Fruit fly (Drosophila melanogaster) whole organism, embryonic: ENCODE data around the gene Or88a.

Source experiments
- CG10431 ChIP-seq: fragments of 200-800 bp; sonication (Bioruptor generic); optimal IDR thresholded peaks from 3 replicates; lab custom pipeline; 2018; ENCODE audit warnings: missing biosample characterization, mild to moderate bottlenecking, missing genetic modification characterization
- CG11456 ChIP-seq: fragments of 200-800 bp; sonication (Bioruptor generic); IDR thresholded peaks from 3 replicates; pipeline ENCODE4 v1.3.6; 2022; ENCODE audit warnings: missing biosample characterization, missing genetic modification characterization
- CG11723 ChIP-seq: fragments of 200-800 bp; sonication (Bioruptor generic); optimal IDR thresholded peaks from 2 replicates; lab custom pipeline; 2017; ENCODE audit warnings: missing biosample characterization, mild to moderate bottlenecking, missing genetic modification characterization
- CG14860 ChIP-seq: fragments of 200-800 bp; sonication (Bioruptor generic); IDR thresholded peaks from 3 replicates; pipeline ENCODE4 v1.3.6; 2022; ENCODE audit warnings: missing biosample characterization, missing genetic modification characterization; ENCODE audit not compliant: partially characterized antibody
- CG16863 ChIP-seq: fragments of 200-800 bp; sonication (Bioruptor generic); optimal IDR thresholded peaks from 3 replicates; lab custom pipeline; 2016; ENCODE audit warnings: missing biosample characterization, missing genetic modification characterization
- CG2678 ChIP-seq: fragments of 200-800 bp; sonication (Bioruptor generic); optimal IDR thresholded peaks from 3 replicates; lab custom pipeline; 2019; ENCODE audit warnings: missing biosample characterization, mild to moderate bottlenecking, missing genetic modification characterization, moderate library complexity
- CG3847 ChIP-seq: fragments of 200-800 bp; sonication (Bioruptor generic); IDR thresholded peaks from 2 replicates; pipeline ENCODE4 v1.3.6; 2022; ENCODE audit warnings: missing biosample characterization, missing genetic modification characterization
- CG6689 ChIP-seq: fragments of 200-800 bp; sonication (Bioruptor generic); IDR thresholded peaks from 2 replicates; pipeline ENCODE4 v1.3.6; 2022; ENCODE audit warnings: missing biosample characterization, missing genetic modification characterization
- CG7556 ChIP-seq: fragments of 200-800 bp; sonication (Bioruptor generic); optimal IDR thresholded peaks from 2 replicates; lab custom pipeline; 2017; ENCODE audit warnings: missing biosample characterization, mild to moderate bottlenecking, missing genetic modification characterization
- CG7839 ChIP-seq: fragments of 200-800 bp; sonication (Bioruptor generic); optimal IDR thresholded peaks from 3 replicates; lab custom pipeline; 2018; ENCODE audit warnings: missing biosample characterization, mild to moderate bottlenecking, missing genetic modification characterization, moderate library complexity
- CG7928 ChIP-seq: fragments of 200-800 bp; sonication (Bioruptor generic); optimal IDR thresholded peaks from 2 replicates; lab custom pipeline; 2017; ENCODE audit warnings: missing biosample characterization, mild to moderate bottlenecking, missing genetic modification characterization
- CG7963 ChIP-seq: fragments of 200-800 bp; sonication (Bioruptor generic); IDR thresholded peaks from 3 replicates; pipeline ENCODE4 v1.3.6; 2022; ENCODE audit warnings: missing biosample characterization, missing genetic modification characterization; ENCODE audit not compliant: partially characterized antibody
- CG8281 ChIP-seq: fragments of 200-800 bp; sonication (Bioruptor generic); optimal IDR thresholded peaks from 2 replicates; lab custom pipeline; 2018; ENCODE audit warnings: missing biosample characterization, mild to moderate bottlenecking, missing genetic modification characterization, moderate library complexity
- CG8765 ChIP-seq: fragments of 200-800 bp; sonication (Bioruptor generic); IDR thresholded peaks from 2 replicates; pipeline ENCODE4 v1.3.6; 2022; ENCODE audit warnings: missing biosample characterization, missing genetic modification characterization
- CG9727 ChIP-seq: fragments of 200-800 bp; sonication (Bioruptor generic); optimal IDR thresholded peaks from 3 replicates; lab custom pipeline; 2017; ENCODE audit warnings: missing biosample characterization, mild to moderate bottlenecking, missing genetic modification characterization
- CoRest ChIP-seq: fragments of 200-800 bp; sonication (Bioruptor generic); optimal IDR thresholded peaks from 3 replicates; lab custom pipeline; 2018; ENCODE audit warnings: missing biosample characterization, mild to moderate bottlenecking, missing genetic modification characterization, moderate library complexity
- Dip3 ChIP-seq: fragments of 200-800 bp; sonication (Bioruptor generic); optimal IDR thresholded peaks from 3 replicates; lab custom pipeline; 2016; ENCODE audit warnings: missing biosample characterization, missing genetic modification characterization
- Dll ChIP-seq: fragments of 200-800 bp; sonication (Bioruptor generic); IDR thresholded peaks from 4 replicates; pipeline ENCODE4 v1.3.6; 2022; ENCODE audit warnings: missing biosample characterization, missing genetic modification characterization; ENCODE audit not compliant: partially characterized antibody
- Eip74EF ChIP-seq, 2 experiments: fragments of 200-800 bp in 1 of 2; fragments of >200 bp in 1 of 2; sonication (Bioruptor generic) in 1 of 2; optimal IDR thresholded peaks; 2 replicates each; lab custom pipeline; 2017 to 2019; ENCODE audit warnings: missing biosample characterization in 2 of 2, missing genetic modification characterization in 2 of 2, mild to moderate bottlenecking in 1 of 2, moderate library complexity in 1 of 2
- HLH3B ChIP-seq: fragments of 200-800 bp; sonication (Bioruptor generic); IDR thresholded peaks from 2 replicates; pipeline ENCODE4 v1.3.6; 2022; ENCODE audit warnings: missing biosample characterization, missing genetic modification characterization
- Jarid2 ChIP-seq: fragments of 200-800 bp; sonication (Bioruptor generic); optimal IDR thresholded peaks from 3 replicates; lab custom pipeline; 2017; ENCODE audit warnings: mild to moderate bottlenecking, missing biosample characterization, missing genetic modification reagents, missing genetic modification characterization
- Kr ChIP-seq: fragments of 200-800 bp; sonication (Bioruptor generic); optimal IDR thresholded peaks from 2 replicates; lab custom pipeline; 2017; ENCODE audit warnings: missing biosample characterization, mild to moderate bottlenecking, missing genetic modification characterization
- NFAT ChIP-seq: fragments of 200-800 bp; sonication (Bioruptor generic); IDR thresholded peaks from 2 replicates; pipeline ENCODE4 v1.3.6; 2022; ENCODE audit warnings: missing biosample characterization, missing genetic modification characterization
- Optix ChIP-seq: fragments of 200-800 bp; sonication (Bioruptor generic); IDR thresholded peaks from 3 replicates; pipeline ENCODE4 v1.3.6; 2022; ENCODE audit warnings: missing biosample characterization, missing genetic modification characterization
- Rx ChIP-seq: fragments of 200-800 bp; sonication (Bioruptor generic); IDR thresholded peaks from 2 replicates; pipeline ENCODE4 v1.3.6; 2022; ENCODE audit warnings: missing biosample characterization, missing genetic modification characterization
- Sox102F ChIP-seq: fragments of 200-800 bp; sonication (Bioruptor generic); optimal IDR thresholded peaks from 2 replicates; lab custom pipeline; 2018; ENCODE audit warnings: missing biosample characterization, mild to moderate bottlenecking, missing genetic modification characterization, moderate library complexity
- Sry-β ChIP-seq: fragments of 200-800 bp; sonication (Bioruptor generic); optimal IDR thresholded peaks from 2 replicates; lab custom pipeline; 2018; ENCODE audit warnings: missing biosample characterization, mild to moderate bottlenecking, missing genetic modification characterization, moderate library complexity
- cas ChIP-seq: fragments of 200-800 bp; sonication (Bioruptor generic); IDR thresholded peaks from 2 replicates; pipeline ENCODE4 v1.3.6; 2022; ENCODE audit warnings: missing biosample characterization, missing genetic modification characterization
- esg ChIP-seq: fragments of 200-800 bp; sonication (Bioruptor generic); conservative IDR thresholded peaks from 2 replicates; pipeline ENCODE4 v1.3.6; 2022; ENCODE audit warnings: missing biosample characterization, missing genetic modification characterization
- fd96Cb ChIP-seq: fragments of 200-800 bp; sonication (Bioruptor generic); optimal IDR thresholded peaks from 2 replicates; lab custom pipeline; 2018; ENCODE audit warnings: missing biosample characterization, mild to moderate bottlenecking, missing genetic modification characterization, moderate library complexity
- fru ChIP-seq: fragments of >200 bp; optimal IDR thresholded peaks from 2 replicates; lab custom pipeline; 2017
- fu2 ChIP-seq: fragments of 200-800 bp; sonication (Bioruptor generic); optimal IDR thresholded peaks from 2 replicates; lab custom pipeline; 2016; ENCODE audit warnings: missing biosample characterization, missing genetic modification characterization
- gem ChIP-seq: fragments of 200-800 bp; sonication (Bioruptor generic); optimal IDR thresholded peaks from 2 replicates; lab custom pipeline; 2019; ENCODE audit warnings: missing biosample characterization, mild to moderate bottlenecking, missing genetic modification characterization, moderate library complexity
- gro ChIP-seq: fragments of 200-800 bp; sonication (Bioruptor generic); optimal IDR thresholded peaks from 2 replicates; lab custom pipeline; 2016; ENCODE audit warnings: missing biosample characterization, missing genetic modification characterization
- hkb ChIP-seq, 2 experiments: fragments of 200-800 bp in 1 of 2; fragments of >200 bp in 1 of 2; sonication (Bioruptor generic) in 1 of 2; IDR thresholded peaks in 1 of 2; optimal IDR thresholded peaks in 1 of 2; 2 replicates each; pipeline versions ENCODE4 v1.3.6 to Lab custom; 2017 to 2022; ENCODE audit warnings: missing biosample characterization in 1 of 2, missing genetic modification characterization in 1 of 2
- luna ChIP-seq: fragments of 200-800 bp; sonication (Bioruptor generic); optimal IDR thresholded peaks from 2 replicates; lab custom pipeline; 2016; ENCODE audit warnings: missing biosample characterization, missing genetic modification characterization
- maf-S ChIP-seq: fragments of 200-800 bp; sonication (Bioruptor generic); optimal IDR thresholded peaks from 2 replicates; lab custom pipeline; 2016; ENCODE audit warnings: missing biosample characterization, missing genetic modification characterization
- nmo ChIP-seq: fragments of 200-800 bp; sonication (Bioruptor generic); optimal IDR thresholded peaks from 2 replicates; lab custom pipeline; 2018; ENCODE audit warnings: missing biosample characterization, mild to moderate bottlenecking, missing genetic modification characterization, moderate library complexity
- pho ChIP-seq: fragments of 200-800 bp; sonication (Bioruptor generic); optimal IDR thresholded peaks from 2 replicates; lab custom pipeline; 2016; ENCODE audit warnings: missing biosample characterization, missing genetic modification characterization
- row ChIP-seq: fragments of 200-800 bp; sonication (Bioruptor generic); IDR thresholded peaks from 3 replicates; pipeline ENCODE4 v1.3.6; 2022; ENCODE audit warnings: missing biosample characterization, missing genetic modification characterization
- sens-2 ChIP-seq: fragments of 200-800 bp; sonication (Bioruptor generic); IDR thresholded peaks from 2 replicates; pipeline ENCODE4 v1.3.6; 2022; ENCODE audit warnings: missing biosample characterization, missing genetic modification characterization
- sug ChIP-seq: fragments of 200-800 bp; optimal IDR thresholded peaks from 2 replicates; lab custom pipeline; 2019; ENCODE audit warnings: missing biosample characterization, mild to moderate bottlenecking, missing genetic modification characterization, moderate library complexity
- tll ChIP-seq, 2 experiments: fragments of 200-800 bp in 1 of 2; fragments of >200 bp in 1 of 2; sonication (Bioruptor generic) in 1 of 2; optimal IDR thresholded peaks; 2 replicates each; lab custom pipeline; 2017 to 2019; ENCODE audit warnings: missing biosample characterization in 2 of 2, missing genetic modification characterization in 2 of 2, mild to moderate bottlenecking in 1 of 2, moderate library complexity in 1 of 2
- toy ChIP-seq: fragments of 200-800 bp; sonication (Bioruptor generic); IDR thresholded peaks from 2 replicates; pipeline ENCODE4 v1.3.6; 2022; ENCODE audit warnings: missing biosample characterization, missing genetic modification characterization
- trem ChIP-seq: fragments of 200-800 bp; optimal IDR thresholded peaks from 3 replicates; lab custom pipeline; 2019; ENCODE audit warnings: missing biosample characterization, mild to moderate bottlenecking, missing genetic modification characterization, moderate library complexity
- twi ChIP-seq: fragments of 200-800 bp; optimal IDR thresholded peaks from 2 replicates; lab custom pipeline; 2019; ENCODE audit warnings: missing biosample characterization, mild to moderate bottlenecking, missing genetic modification characterization, moderate library complexity
- tx ChIP-seq: fragments of 200-800 bp; sonication (Bioruptor generic); optimal IDR thresholded peaks from 2 replicates; lab custom pipeline; 2016; ENCODE audit warnings: missing biosample characterization, missing genetic modification characterization
- zfh1 ChIP-seq: fragments of 200-800 bp; sonication (Bioruptor generic); IDR thresholded peaks from 3 replicates; pipeline ENCODE4 v1.3.6; 2022; ENCODE audit warnings: missing biosample characterization, missing genetic modification characterization

Gene Or88a

DNA sequence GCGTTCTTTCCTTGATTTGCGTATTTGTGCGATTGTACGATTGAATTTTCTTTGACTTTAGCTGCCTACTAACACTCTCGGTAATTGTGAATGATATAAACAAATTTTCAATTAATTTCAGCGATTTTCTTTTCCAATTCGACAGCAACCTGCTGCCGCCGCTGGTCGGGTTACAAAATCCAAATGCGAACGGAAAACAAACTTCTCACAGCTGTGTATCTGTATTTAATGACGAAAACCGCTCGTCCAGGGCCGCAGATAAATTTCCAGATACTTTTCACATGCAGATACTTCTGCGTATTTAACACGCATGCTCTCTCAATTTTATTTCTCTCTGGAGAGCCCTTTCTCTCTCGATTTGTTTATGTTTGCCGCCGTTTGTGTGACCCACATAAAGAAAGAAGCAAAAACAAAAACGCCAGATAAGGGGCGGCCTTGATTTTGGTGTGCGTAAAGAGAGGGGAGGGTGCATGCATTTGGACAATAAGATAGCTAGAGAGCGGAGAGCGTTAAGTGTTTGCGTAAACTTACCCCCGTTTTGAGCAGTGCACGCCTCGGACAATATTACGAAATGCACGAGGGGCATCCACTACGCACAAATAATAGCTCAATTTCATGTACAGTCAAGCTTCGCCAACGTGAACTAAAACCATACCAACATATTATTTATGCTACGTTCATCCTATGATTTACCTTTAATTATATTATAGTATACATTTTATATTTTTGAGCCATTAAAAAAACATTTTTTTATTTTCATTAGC is 905 bp upstream of the Or88a start, which contains the start of gene CG12402 (continued):
- TF ChIP-seq sug (tag; lab: Kevin White, UChicago) (peak; percentile 72), tx (no peak), pho (GFP tag; lab: Kevin White, UChicago) (peak; percentile 36), CoRest (tag; lab: Kevin White, UChicago) (peak; percentile 85), row (peak; percentile 94), Rx (peak; percentile 74), CG16863 (GFP tag; lab: Kevin White, UChicago) (peak; percentile 71), CG2678 (peak; percentile 87), CG6689 (GFP tag; lab: Robert Waterston, UW) (peak; percentile 89), CG11456 (GFP tag; lab: Robert Waterston, UW) (peak; percentile 80), hkb (optimal IDR thresholded peaks at IDR 0.05; lab: Kevin White, UChicago) (no peak), hkb (GFP tag; IDR thresholded peaks at IDR 0.05; lab: Robert Waterston, UW) (peak; percentile 95), tll (GFP tag; optimal IDR thresholded peaks at IDR 0.05; lab: Kevin White, UChicago) (peak in 1 of 2 experiments; percentile 80), esg (GFP tag; lab: Robert Waterston, UW) (peak; percentile 87), CG14860 (GFP tag; lab: Robert Waterston, UW) (no peak), gem (peak; percentile 91), CG7556 (GFP tag; lab: Kevin White, UChicago) (peak; percentile 83), CG8765 (GFP tag; lab: Robert Waterston, UW) (peak; percentile 29; the same call in 1 of the 2 replicates), trem (tag; lab: Kevin White, UChicago) (peak; percentile 63), NFAT (GFP tag; lab: Robert Waterston, UW) (peak; percentile 64), fru (lab: Kevin White, UChicago) (no peak), Sry-β (GFP tag; lab: Kevin White, UChicago) (no peak), Jarid2 (GFP tag; lab: Kevin White, UChicago) (peak; percentile 11), Eip74EF (GFP tag; optimal IDR thresholded peaks at IDR 0.05; lab: Kevin White, UChicago) (peak in 1 of 2 experiments; percentile 70), Dip3 (GFP tag; lab: Kevin White, UChicago) (peak; percentile 12), CG8281 (tag; lab: Kevin White, UChicago) (peak; percentile 67), fu2 (GFP tag; lab: Kevin White, UChicago) (no peak), Dll (GFP tag; lab: Robert Waterston, UW) (peak; percentile 67; the same call in 3 of the 4 replicates), CG7963 (no peak), zfh1 (peak; percentile 89), gro (GFP tag; lab: Kevin White, UChicago) (peak; percentile 24), luna (no peak), twi (tag; lab: Kevin White, UChicago) (peak; percentile 16), toy (GFP tag; lab: Robert Waterston, UW) (0 out of 2 replicates have a peak, but pooled peaks have one; percentile 11), Kr (GFP tag; lab: Kevin White, UChicago) (peak; percentile 60), CG7928 (GFP tag; lab: Kevin White, UChicago) (peak; percentile 49), CG7839 (peak; percentile 89), Sox102F (peak; percentile 90), CG11723 (GFP tag; lab: Kevin White, UChicago) (peak; percentile 68), fd96Cb (tag; lab: Kevin White, UChicago) (peak; percentile 86), HLH3B (peak; percentile 77), nmo (GFP tag; lab: Kevin White, UChicago) (peak; percentile 78), cas (GFP tag; lab: Robert Waterston, UW) (peak; percentile 69; the same call in 1 of the 2 replicates), CG10431 (GFP tag; lab: Kevin White, UChicago) (no peak), CG3847 (GFP tag; lab: Robert Waterston, UW) (peak; percentile 61; the same call in 1 of the 2 replicates), sens-2 (GFP tag; lab: Robert Waterston, UW) (peak; percentile 76; the same call in 1 of the 2 replicates), maf-S (GFP tag; lab: Kevin White, UChicago) (no peak), CG9727 (GFP tag; lab: Kevin White, UChicago) (peak; percentile 75), Optix (peak; percentile 70)
